Worm (Caenorhabditis elegans) whole organism, L2 larva: ENCODE data around the gene rpl-33.
"Not testable (repeated sequence)": the region's sequence is repeated elsewhere in the genome, so short reads cannot be mapped to it uniquely, and the experiment has no call there.

Source experiments
- C34F6.9 ChIP-seq: fragments of 150-350 bp; optimal IDR thresholded peaks from 2 replicates; lab custom pipeline; 2014; ENCODE audit warnings: missing biosample characterization, missing genetic modification characterization
- R02D3.7 ChIP-seq: fragments of 150-350 bp; optimal IDR thresholded peaks from 2 replicates; lab custom pipeline; 2014; ENCODE audit warnings: missing biosample characterization, missing genetic modification characterization
- aly-2 ChIP-seq: fragments of 150-350 bp; optimal IDR thresholded peaks from 2 replicates; lab custom pipeline; 2014; ENCODE audit warnings: missing biosample characterization, missing genetic modification characterization
- ceh-16 ChIP-seq: fragments of 150-350 bp; optimal IDR thresholded peaks from 2 replicates; lab custom pipeline; 2014; ENCODE audit warnings: missing biosample characterization, missing genetic modification characterization
- crh-2 ChIP-seq: sonication (generic microtip); optimal IDR thresholded peaks from 2 replicates; lab custom pipeline; 2017; ENCODE audit warnings: missing biosample characterization, missing genetic modification characterization
- dmd-4 ChIP-seq: sonication (generic microtip); optimal IDR thresholded peaks from 2 replicates; lab custom pipeline; 2017; ENCODE audit warnings: missing biosample characterization, missing genetic modification characterization
- egl-27 ChIP-seq: sonication (generic microtip); optimal IDR thresholded peaks from 3 replicates; lab custom pipeline; 2017; ENCODE audit warnings: missing biosample characterization, missing genetic modification reagents, missing genetic modification characterization
- elt-3 ChIP-seq: sonication (generic microtip); optimal IDR thresholded peaks from 2 replicates; lab custom pipeline; 2017; ENCODE audit warnings: missing biosample characterization, missing genetic modification characterization
- fos-1 ChIP-seq: fragments of 150-350 bp; optimal IDR thresholded peaks from 2 replicates; lab custom pipeline; 2014; ENCODE audit warnings: missing biosample characterization, missing genetic modification characterization
- gmeb-1 ChIP-seq: fragments of 150-350 bp; optimal IDR thresholded peaks from 2 replicates; lab custom pipeline; 2014; ENCODE audit warnings: missing biosample characterization, missing genetic modification characterization
- lin-11 ChIP-seq: fragments of 150-350 bp; sonication (generic microtip); optimal IDR thresholded peaks from 2 replicates; lab custom pipeline; 2014; ENCODE audit warnings: missing biosample characterization, missing genetic modification characterization, inconsistent platforms, mixed read lengths
- lin-13 ChIP-seq: fragments of 150-350 bp; optimal IDR thresholded peaks from 2 replicates; lab custom pipeline; 2014; ENCODE audit warnings: missing biosample characterization, missing genetic modification reagents, missing genetic modification characterization
- lin-39 ChIP-seq: fragments of 150-350 bp; optimal IDR thresholded peaks from 2 replicates; lab custom pipeline; 2014; ENCODE audit warnings: missing biosample characterization, missing genetic modification reagents, missing genetic modification characterization
- lsy-2 ChIP-seq, 2 experiments: fragments of 150-350 bp in 1 of 2; sonication (generic microtip) in 1 of 2; optimal IDR thresholded peaks; 2 replicates each; lab custom pipeline; 2014 to 2017; ENCODE audit warnings: missing biosample characterization in 2 of 2, missing genetic modification characterization in 2 of 2
- mab-5 ChIP-seq: fragments of 150-350 bp; optimal IDR thresholded peaks from 2 replicates; lab custom pipeline; 2014; ENCODE audit warnings: missing biosample characterization, missing genetic modification characterization
- mbf-1 ChIP-seq: sonication (generic microtip); optimal IDR thresholded peaks from 2 replicates; lab custom pipeline; 2017; ENCODE audit warnings: missing biosample characterization, missing genetic modification characterization
- mdl-1 ChIP-seq, 2 experiments: fragments of 150-350 bp in 1 of 2; sonication (generic microtip) in 1 of 2; optimal IDR thresholded peaks; 2 replicates each; lab custom pipeline; 2017; ENCODE audit warnings: missing biosample characterization in 2 of 2, missing genetic modification characterization in 2 of 2
- nhr-10 ChIP-seq: sonication (generic microtip); optimal IDR thresholded peaks from 2 replicates; lab custom pipeline; 2017; ENCODE audit warnings: missing biosample characterization, missing genetic modification characterization
- nhr-11 ChIP-seq: fragments of 150-350 bp; optimal IDR thresholded peaks from 2 replicates; lab custom pipeline; 2014; ENCODE audit warnings: missing biosample characterization, missing genetic modification characterization
- nhr-12 ChIP-seq: fragments of 150-350 bp; optimal IDR thresholded peaks from 2 replicates; lab custom pipeline; 2014; ENCODE audit warnings: missing biosample characterization, missing genetic modification characterization
- nhr-129 ChIP-seq: fragments of 150-350 bp; optimal IDR thresholded peaks from 2 replicates; lab custom pipeline; 2014; ENCODE audit warnings: missing biosample characterization, missing genetic modification characterization
- nhr-21 ChIP-seq: fragments of 150-350 bp; optimal IDR thresholded peaks from 2 replicates; lab custom pipeline; 2014; ENCODE audit warnings: missing biosample characterization, missing genetic modification characterization
- nhr-23 ChIP-seq: fragments of 150-350 bp; optimal IDR thresholded peaks from 2 replicates; lab custom pipeline; 2014; ENCODE audit warnings: missing biosample characterization, missing genetic modification reagents, missing genetic modification characterization
- nhr-25 ChIP-seq: fragments of 150-350 bp; sonication (generic microtip); optimal IDR thresholded peaks from 3 replicates; lab custom pipeline; 2014; ENCODE audit warnings: missing biosample characterization, missing genetic modification characterization
- skn-1 ChIP-seq: sonication (generic microtip); optimal IDR thresholded peaks from 2 replicates; lab custom pipeline; 2017; ENCODE audit warnings: missing biosample characterization, missing genetic modification characterization
- sma-3 ChIP-seq: sonication (generic microtip); optimal IDR thresholded peaks from 2 replicates; lab custom pipeline; 2016; ENCODE audit warnings: missing genetic modification reagents, missing genetic modification characterization, missing compliant biosample characterization
- sma-9 ChIP-seq, 2 experiments: fragments of 150-350 bp in 1 of 2; sonication (generic microtip) in 1 of 2; optimal IDR thresholded peaks; 2 replicates each; lab custom pipeline; 2014 to 2016; ENCODE audit warnings: missing genetic modification characterization in 2 of 2, mild to moderate bottlenecking in 1 of 2, missing biosample characterization in 1 of 2, missing compliant biosample characterization in 1 of 2, missing genetic modification reagents in 1 of 2, moderate library complexity in 1 of 2
- snpc-4 ChIP-seq: fragments of 150-350 bp; optimal IDR thresholded peaks from 2 replicates; lab custom pipeline; 2014; ENCODE audit warnings: missing biosample characterization, missing genetic modification characterization
- unc-39 ChIP-seq: fragments of 150-350 bp; optimal IDR thresholded peaks from 2 replicates; lab custom pipeline; 2014; ENCODE audit warnings: missing biosample characterization, missing genetic modification characterization
- unc-55 ChIP-seq: fragments of 150-350 bp; sonication (generic microtip); optimal IDR thresholded peaks from 3 replicates; lab custom pipeline; 2014; ENCODE audit warnings: missing biosample characterization, missing genetic modification reagents, missing genetic modification characterization
- unc-62 ChIP-seq: fragments of 150-350 bp; optimal IDR thresholded peaks from 2 replicates; lab custom pipeline; 2014; ENCODE audit warnings: missing biosample characterization, missing genetic modification reagents, missing genetic modification characterization
- zag-1 ChIP-seq: fragments of 150-350 bp; optimal IDR thresholded peaks from 2 replicates; lab custom pipeline; 2014; ENCODE audit warnings: missing biosample characterization, missing genetic modification characterization

rpl-33 gene

DNA sequence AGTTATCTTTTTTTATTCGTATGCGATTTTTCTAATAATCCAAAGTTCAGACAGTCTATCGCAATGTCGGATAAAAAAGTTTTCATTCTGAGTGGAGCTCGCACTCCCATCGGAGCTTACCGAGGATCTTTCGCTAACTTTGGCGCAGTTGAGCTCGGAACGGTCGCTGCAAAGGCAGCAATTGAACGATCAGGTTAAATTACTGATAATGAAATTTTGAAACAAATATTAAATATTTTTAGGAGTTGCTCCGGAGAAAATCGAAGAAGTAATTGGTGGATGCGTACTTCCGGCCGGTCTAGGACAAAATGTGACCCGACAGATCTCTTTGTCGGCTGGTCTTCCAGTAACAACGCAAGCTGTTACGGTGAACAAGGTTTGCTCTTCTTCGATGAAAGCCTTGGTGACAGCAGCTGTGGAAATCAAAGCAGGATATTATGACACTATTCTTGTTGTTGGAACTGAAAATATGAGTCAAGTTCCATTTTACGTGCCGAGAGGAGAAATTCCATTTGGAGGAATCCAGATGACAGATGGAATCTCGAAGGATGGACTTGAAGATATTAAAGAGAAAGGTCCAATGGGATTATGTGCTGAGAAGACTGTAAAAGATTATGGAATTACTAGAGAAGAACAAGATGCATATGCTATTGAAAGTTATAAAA is 29.7 kb upstream of the rpl-33 start, which contains the start of gene T02G5.7:
TSS of gene T02G5.7 (plus strand) at position 51 of the 665 bp plus-strand sequence.
- TF ChIP-seq unc-39 (tag; lab: Kevin White, UChicago) (no peak), lsy-2 (tag; optimal IDR thresholded peaks at IDR 0.05; lab: Kevin White, UChicago) (peak in 1 of 2 experiments; percentile 8), lin-39 (tag; lab: Kevin White, UChicago) (no peak), egl-27 (no peak), elt-3 (tag; lab: Kevin White, UChicago) (no peak), dmd-4 (tag; lab: Kevin White, UChicago) (no peak)

DNA sequence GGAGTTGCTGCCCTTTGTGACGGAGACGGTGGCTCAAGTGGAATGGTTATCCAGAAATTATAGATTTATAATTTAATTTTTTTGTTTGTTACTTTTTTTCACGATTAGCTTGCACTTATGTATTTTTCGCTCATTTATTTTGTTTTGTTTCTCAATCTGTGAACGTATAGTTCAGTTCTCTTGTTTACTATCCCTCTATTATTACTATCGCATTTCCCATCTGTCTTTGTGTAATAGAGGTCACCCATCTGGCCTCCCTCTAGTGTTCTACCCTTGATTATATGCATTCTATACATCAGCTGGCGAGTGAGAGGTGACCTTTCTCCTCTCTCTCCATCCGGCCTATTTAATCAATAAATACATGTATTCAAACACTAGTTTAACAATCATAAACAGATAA is 21.3 kb upstream of the rpl-33 start, which contains the start of the genes T02G5.14 and T02G5.15:
TSS of gene T02G5.14 (plus strand) at position 301 of the 400 bp plus-strand sequence.
TSS of gene T02G5.15 (plus strand) at position 301 of the 400 bp plus-strand sequence.
- TF ChIP-seq dmd-4 (tag; lab: Kevin White, UChicago); mdl-1 (tag; optimal IDR thresholded peaks at IDR 0.05; lab: Kevin White, UChicago); C34F6.9 (tag; lab: Kevin White, UChicago): not testable (repeated sequence)

DNA sequence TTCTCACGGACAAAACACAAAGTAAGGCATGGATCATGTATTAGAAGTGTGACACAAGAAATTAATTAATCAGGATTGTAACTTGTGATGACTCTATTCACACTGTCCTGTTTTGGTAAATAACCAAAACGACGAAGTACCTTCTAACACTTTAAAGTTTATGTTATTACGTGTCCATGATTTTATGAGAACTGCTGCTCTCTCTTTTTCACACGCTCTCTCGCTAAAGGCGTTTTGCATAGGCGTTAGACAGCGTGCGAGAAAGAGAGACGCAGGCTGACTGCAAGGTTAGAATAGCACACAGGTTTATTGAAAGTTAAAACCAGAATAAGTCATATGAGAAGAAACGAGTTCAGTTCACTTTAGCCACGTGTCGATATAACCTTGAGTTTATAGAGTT is 15.3 kb upstream of the rpl-33 start:
- TF ChIP-seq nhr-10 (tag; lab: Kevin White, UChicago) (no peak), R02D3.7 (tag; lab: Kevin White, UChicago) (no peak), unc-62 (GFP tag; lab: Kevin White, UChicago) (no peak), nhr-25 (tag; lab: Kevin White, UChicago) (peak; percentile 47), mbf-1 (tag; lab: Kevin White, UChicago) (no peak), mdl-1 (tag; optimal IDR thresholded peaks at IDR 0.05; lab: Kevin White, UChicago) (no peak), zag-1 (tag; lab: Kevin White, UChicago) (no peak), snpc-4 (tag; lab: Kevin White, UChicago) (no peak), nhr-11 (tag; lab: Kevin White, UChicago) (no peak), nhr-23 (no peak), nhr-129 (tag; lab: Kevin White, UChicago) (peak; percentile 73), gmeb-1 (tag; lab: Kevin White, UChicago) (no peak), lsy-2 (tag; optimal IDR thresholded peaks at IDR 0.05; lab: Kevin White, UChicago) (peak in 1 of 2 experiments; percentile 1), fos-1 (no peak), skn-1 (no peak), C34F6.9 (tag; lab: Kevin White, UChicago) (peak; percentile 23), lin-13 (GFP tag; lab: Kevin White, UChicago) (no peak), ceh-16 (tag; lab: Kevin White, UChicago) (peak; percentile 4), unc-55 (GFP tag; lab: Kevin White, UChicago) (no peak), sma-9 (GFP tag; optimal IDR thresholded peaks at IDR 0.05; lab: Kevin White, UChicago) (peak; percentile 26), sma-9 (tag; optimal IDR thresholded peaks at IDR 0.05; lab: Kevin White, UChicago) (no peak), crh-2 (tag; lab: Kevin White, UChicago) (peak; percentile 26), sma-3 (GFP tag; lab: Kevin White, UChicago) (no peak)
- TF ChIP-seq, all 48 proteins: peak for 7

DNA sequence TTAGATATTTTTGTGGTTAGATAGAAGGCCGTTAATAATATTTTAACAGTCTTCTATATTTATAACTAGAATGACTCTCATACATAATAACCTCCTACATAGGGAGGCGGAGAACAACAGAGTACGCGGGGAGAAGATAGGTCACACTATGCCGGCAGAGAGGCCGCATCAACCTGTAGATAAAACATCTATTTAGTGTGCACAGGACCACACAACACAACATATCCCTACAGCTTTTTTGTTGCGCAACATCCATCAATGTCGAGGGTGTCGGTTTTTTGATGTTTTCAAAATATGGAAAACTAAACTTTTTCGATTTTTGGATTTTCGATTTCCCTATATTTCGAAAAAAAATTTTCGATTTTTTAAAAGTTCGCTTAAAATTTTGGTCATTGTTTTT is 14.5 kb upstream of the rpl-33 start:
- TF ChIP-seq snpc-4 (tag; lab: Kevin White, UChicago) (no peak), zag-1 (tag; lab: Kevin White, UChicago) (no peak), mab-5 (tag; lab: Kevin White, UChicago) (no peak), nhr-21 (tag; lab: Kevin White, UChicago) (no peak), nhr-12 (no peak), C34F6.9 (tag; lab: Kevin White, UChicago) (no peak), elt-3 (tag; lab: Kevin White, UChicago) (no peak), aly-2 (no peak), ceh-16 (tag; lab: Kevin White, UChicago) (no peak), nhr-11 (tag; lab: Kevin White, UChicago) (no peak), dmd-4 (tag; lab: Kevin White, UChicago) (no peak), lin-11 (no peak), R02D3.7 (tag; lab: Kevin White, UChicago) (no peak)
- TF ChIP-seq, all 48 proteins: peak for 0
